Fruit fly (Drosophila melanogaster): ENCODE results near the gene CG10646.

The CG10646 gene

DNA sequence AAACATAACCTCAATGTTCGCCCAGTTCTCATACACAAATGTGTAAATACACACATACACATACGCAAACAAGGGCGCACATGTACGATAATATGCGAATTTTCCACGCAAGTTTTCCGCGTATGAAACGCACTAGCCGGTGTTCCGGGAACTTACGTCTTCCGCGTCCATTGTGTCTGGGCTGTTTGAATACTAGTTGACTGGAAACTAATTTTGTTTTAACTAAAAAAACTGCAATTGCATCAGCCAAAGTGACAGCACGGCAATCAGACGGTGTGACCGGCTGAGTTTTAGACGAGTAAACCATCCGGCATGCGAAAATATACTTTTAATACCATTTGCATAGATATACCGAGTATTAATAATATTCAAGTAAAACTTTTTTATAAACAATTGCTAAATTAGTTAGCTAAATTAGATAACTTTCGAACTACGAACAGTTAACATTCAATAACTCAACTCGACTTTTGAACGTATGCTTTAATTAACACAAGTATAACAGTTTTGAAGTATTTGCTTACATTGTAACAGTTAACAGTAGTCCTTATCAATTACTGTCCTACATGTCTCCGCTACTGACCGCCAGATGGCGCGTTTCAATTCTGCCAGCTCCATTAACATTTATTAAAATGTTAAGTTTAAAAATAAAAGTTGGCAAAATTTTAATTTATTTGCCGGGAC lies 22.9 kb upstream of the CG10646 start, which contains the start of gene eIF2beta (continued):
- TF ChIP-seq Stat92E (GFP tag; optimal IDR thresholded peaks at IDR 0.05) (peak in 1 of 3 experiments; percentile 12), CG6272 (GFP tag; IDR thresholded peaks at IDR 0.05) (no peak), slou (GFP tag; optimal IDR thresholded peaks at IDR 0.05) (no peak), Nf-YB (GFP tag; optimal IDR thresholded peaks at IDR 0.05) (no peak), CG4854 (GFP tag; optimal IDR thresholded peaks at IDR 0.05) (peak; percentile 26), CG4617 (GFP tag; optimal IDR thresholded peaks at IDR 0.05; ENCODE audit: borderline replicate concordance) (peak; percentile 64), CG11723 (GFP tag; optimal IDR thresholded peaks at IDR 0.05) (peak; percentile 22), mld (GFP tag; IDR thresholded peaks at IDR 0.05; ENCODE audit: partially characterized antibody) (no peak), CG14667 (GFP tag; IDR thresholded peaks at IDR 0.05) (no peak), Dll (GFP tag; IDR thresholded peaks at IDR 0.05; ENCODE audit: partially characterized antibody) (no peak), HLHmδ (GFP tag; optimal IDR thresholded peaks at IDR 0.05) (peak; percentile 57), lab (GFP tag; optimal IDR thresholded peaks at IDR 0.05) (peak; percentile 62), ash1 (GFP tag; optimal IDR thresholded peaks at IDR 0.05) (no peak), yki (optimal IDR thresholded peaks at IDR 0.05) (no peak), Awh (GFP tag; IDR thresholded peaks at IDR 0.05) (no peak), Side (GFP tag; optimal IDR thresholded peaks at IDR 0.05) (peak; percentile 10), CG17568 (GFP tag; optimal IDR thresholded peaks at IDR 0.05) (no peak), ewg (GFP tag; optimal IDR thresholded peaks at IDR 0.05) (no peak), CG10543 (GFP tag; optimal IDR thresholded peaks at IDR 0.05) (peak; percentile 27), chn (GFP tag; optimal IDR thresholded peaks at IDR 0.05) (peak; percentile 29), CG4282 (GFP tag; optimal IDR thresholded peaks at IDR 0.05) (no peak), CG33213 (GFP tag; optimal IDR thresholded peaks at IDR 0.05) (no peak), CG34422 (GFP tag; IDR thresholded peaks at IDR 0.05) (peak; percentile 85; the same call in 1 of the 3 replicates), CG12299 (tag; optimal IDR thresholded peaks at IDR 0.05) (no peak), CG18599 (GFP tag; optimal IDR thresholded peaks at IDR 0.05) (no peak), CG3163 (GFP tag; optimal IDR thresholded peaks at IDR 0.05) (no peak), gcm2 (GFP tag; optimal IDR thresholded peaks at IDR 0.05) (no peak), CG32772 (GFP tag; IDR thresholded peaks at IDR 0.05) (no peak), crol (GFP tag; IDR thresholded peaks at IDR 0.05) (no peak), CG15601 (tag; optimal IDR thresholded peaks at IDR 0.05) (peak; percentile 52), CG1603 (tag; optimal IDR thresholded peaks at IDR 0.05) (peak; percentile 37), CG13287 (GFP tag; IDR thresholded peaks at IDR 0.05; ENCODE audit: partially characterized antibody) (peak; percentile 42; the same call in 1 of the 2 replicates), TFAM (GFP tag; optimal IDR thresholded peaks at IDR 0.05) (no peak), Ssrp (tag; optimal IDR thresholded peaks at IDR 0.05) (no peak), Antp (GFP tag; optimal IDR thresholded peaks at IDR 0.05) (no peak), NC2β (GFP tag; optimal IDR thresholded peaks at IDR 0.05) (peak; percentile 3), lola (GFP tag; optimal IDR thresholded peaks at IDR 0.05) (no peak), zen2 (GFP tag; IDR thresholded peaks at IDR 0.05; ENCODE audit: partially characterized antibody) (no peak), Drgx (GFP tag; IDR thresholded peaks at IDR 0.05) (no peak), CG3995 (GFP tag; optimal IDR thresholded peaks at IDR 0.05) (no peak), CG11093 (GFP tag; IDR thresholded peaks at IDR 0.05) (no peak), Scr (GFP tag; IDR thresholded peaks at IDR 0.05; ENCODE audit: partially characterized antibody) (no peak), tgo (GFP tag; IDR thresholded peaks at IDR 0.05) (no peak), so (GFP tag; IDR thresholded peaks at IDR 0.05) (0 out of 3 replicates have a peak, but pooled peaks have one; percentile 35), CG18476 (GFP tag; optimal IDR thresholded peaks at IDR 0.05) (peak; percentile 41), cwo (GFP tag; optimal IDR thresholded peaks at IDR 0.05) (no peak), jing (GFP tag; optimal IDR thresholded peaks at IDR 0.05) (no peak), grn (GFP tag; optimal IDR thresholded peaks at IDR 0.05) (no peak), pros (GFP tag; optimal IDR thresholded peaks at IDR 0.05) (no peak)
